Worm (Caenorhabditis elegans) whole organism, L4 larva: Measurements from ENCODE around the gene F58G1.2.
A peak's percentile ranks its signal among the peaks of the same experiment; 100 is the strongest.

Experiments
- D1046.2 ChIP-seq: fragments of 200-800 bp; sonication (Bioruptor generic); IDR thresholded peaks from 2 replicates; pipeline ENCODE4 v1.3.6; 2022; ENCODE audit warnings: missing genetic modification characterization, missing compliant biosample characterization
- F10B5.3 ChIP-seq: sonication (generic microtip); optimal IDR thresholded peaks from 2 replicates; lab custom pipeline; 2016; ENCODE audit warnings: mild to moderate bottlenecking, missing genetic modification characterization, missing compliant biosample characterization
- F37D6.2 ChIP-seq: sonication (generic microtip); optimal IDR thresholded peaks from 2 replicates; lab custom pipeline; 2016; ENCODE audit warnings: mild to moderate bottlenecking, missing genetic modification characterization, missing compliant biosample characterization
- F44E2.7 ChIP-seq: fragments of 200-800 bp; sonication (Bioruptor generic); IDR thresholded peaks from 2 replicates; pipeline ENCODE4 v2.1.2; 2022; ENCODE audit warnings: missing genetic modification characterization, missing compliant biosample characterization
- F49E8.2 ChIP-seq: sonication (generic microtip); optimal IDR thresholded peaks from 2 replicates; lab custom pipeline; 2016; ENCODE audit warnings: missing compliant biosample characterization, mild to moderate bottlenecking, missing genetic modification characterization, borderline replicate concordance
- Y48G9A.11 ChIP-seq: fragments of 200-800 bp; sonication (Bioruptor generic); IDR thresholded peaks from 2 replicates; pipeline ENCODE4 v1.3.6; 2022; ENCODE audit warnings: missing genetic modification reagents, missing genetic modification characterization, missing compliant biosample characterization
- aha-1 ChIP-seq: fragments of 150-350 bp; peaks from one replicate; lab custom pipeline; 2014; ENCODE audit warnings: missing biosample characterization, missing genetic modification characterization
- attf-4 ChIP-seq: sonication (generic microtip); optimal IDR thresholded peaks from 3 replicates; lab custom pipeline; 2017; ENCODE audit warnings: missing biosample characterization, missing genetic modification characterization
- ceh-28 ChIP-seq: fragments of 150-350 bp; optimal IDR thresholded peaks from 2 replicates; lab custom pipeline; 2014; ENCODE audit warnings: missing biosample characterization, missing genetic modification reagents, missing genetic modification characterization
- ceh-44 ChIP-seq: fragments of 200-800 bp; sonication (Bioruptor generic); IDR thresholded peaks from 2 replicates; pipeline ENCODE4 v1.3.6; 2022; ENCODE audit warnings: missing genetic modification reagents, missing genetic modification characterization, missing compliant biosample characterization
- ceh-82 ChIP-seq: sonication (generic microtip); optimal IDR thresholded peaks from 2 replicates; lab custom pipeline; 2017; ENCODE audit warnings: missing biosample characterization, missing genetic modification characterization
- daf-12 ChIP-seq: fragments of 150-350 bp; optimal IDR thresholded peaks from 2 replicates; lab custom pipeline; 2014; ENCODE audit warnings: missing biosample characterization, missing genetic modification reagents, missing genetic modification characterization
- dmd-6 ChIP-seq: fragments of 200-800 bp; sonication (Bioruptor generic); IDR thresholded peaks from 2 replicates; pipeline ENCODE4 v1.3.6; 2022; ENCODE audit warnings: missing genetic modification reagents, missing genetic modification characterization, missing compliant biosample characterization
- duxl-1 ChIP-seq: sonication (generic microtip); optimal IDR thresholded peaks from 2 replicates; lab custom pipeline; 2016; ENCODE audit warnings: mild to moderate bottlenecking, missing genetic modification characterization, moderate library complexity, missing compliant biosample characterization; ENCODE audit not compliant: poor library complexity
- fkh-10 ChIP-seq: fragments of 150-350 bp; optimal IDR thresholded peaks from 2 replicates; lab custom pipeline; 2014; ENCODE audit warnings: missing biosample characterization, missing genetic modification reagents, missing genetic modification characterization
- fos-1 ChIP-seq: fragments of 150-350 bp; optimal IDR thresholded peaks from 2 replicates; lab custom pipeline; 2014; ENCODE audit warnings: missing biosample characterization, missing genetic modification characterization
- gei-8 ChIP-seq: fragments of 200-800 bp; sonication (Bioruptor generic); optimal IDR thresholded peaks from 2 replicates; lab custom pipeline; 2018; ENCODE audit warnings: mild to moderate bottlenecking, missing genetic modification characterization, missing compliant biosample characterization
- hif-1 ChIP-seq, 2 experiments: sonication (generic microtip); optimal IDR thresholded peaks; 2 replicates each; lab custom pipeline; 2016 to 2017; ENCODE audit warnings: missing compliant biosample characterization in 2 of 2, missing genetic modification characterization in 2 of 2, missing genetic modification reagents in 2 of 2, missing genotype in 2 of 2, mild to moderate bottlenecking in 1 of 2
- hlh-11 ChIP-seq: fragments of 200-800 bp; sonication (Bioruptor generic); optimal IDR thresholded peaks from 2 replicates; lab custom pipeline; 2018; ENCODE audit warnings: mild to moderate bottlenecking, missing genetic modification characterization, missing compliant biosample characterization
- hmg-1.1 ChIP-seq: fragments of 200-800 bp; sonication (Bioruptor generic); IDR thresholded peaks from 2 replicates; pipeline ENCODE4 v1.3.6; 2022; ENCODE audit warnings: missing genetic modification reagents, missing genetic modification characterization, missing compliant biosample characterization
- lim-7 ChIP-seq: fragments of 200-800 bp; sonication (Bioruptor generic); IDR thresholded peaks from 2 replicates; pipeline ENCODE4 v1.3.6; 2022; ENCODE audit warnings: missing genetic modification characterization, missing compliant biosample characterization
- lin-38 ChIP-seq: fragments of 200-800 bp; sonication (Bioruptor generic); IDR thresholded peaks from 2 replicates; pipeline ENCODE4 v1.3.6; 2022; ENCODE audit warnings: missing genetic modification reagents, missing genetic modification characterization, missing compliant biosample characterization
- lsy-2 ChIP-seq, 2 experiments: fragments of 150-350 bp in 1 of 2; sonication (generic microtip) in 1 of 2; optimal IDR thresholded peaks; 2 replicates each; lab custom pipeline; 2014 to 2017; ENCODE audit warnings: missing biosample characterization in 2 of 2, missing genetic modification characterization in 2 of 2
- mes-2 ChIP-seq: sonication (generic microtip); optimal IDR thresholded peaks from 2 replicates; lab custom pipeline; 2016; ENCODE audit warnings: missing genotype, mild to moderate bottlenecking, missing genetic modification characterization, missing compliant biosample characterization; ENCODE audit not compliant: poor library complexity, severe bottlenecking
- mxl-3 ChIP-seq: fragments of 200-800 bp; sonication (Bioruptor generic); optimal IDR thresholded peaks from 2 replicates; lab custom pipeline; 2018; ENCODE audit warnings: mild to moderate bottlenecking, missing genetic modification characterization, missing compliant biosample characterization
- nhr-237 ChIP-seq: sonication (generic microtip); optimal IDR thresholded peaks from 2 replicates; lab custom pipeline; 2017; ENCODE audit warnings: missing biosample characterization, missing genetic modification characterization
- nhr-28 ChIP-seq: fragments of 150-350 bp; optimal IDR thresholded peaks from 2 replicates; lab custom pipeline; 2014; ENCODE audit warnings: missing biosample characterization, missing genetic modification characterization
- nhr-41 ChIP-seq: fragments of 200-800 bp; sonication (Bioruptor generic); IDR thresholded peaks from 2 replicates; pipeline ENCODE4 v1.3.6; 2022; ENCODE audit warnings: missing genetic modification reagents, missing genetic modification characterization, missing compliant biosample characterization
- nhr-48 ChIP-seq: sonication (generic microtip); optimal IDR thresholded peaks from 2 replicates; lab custom pipeline; 2016; ENCODE audit warnings: mild to moderate bottlenecking, missing genetic modification characterization, missing compliant biosample characterization
- nhr-77 ChIP-seq: fragments of 150-350 bp; optimal IDR thresholded peaks from 2 replicates; lab custom pipeline; 2014; ENCODE audit warnings: missing biosample characterization, missing genetic modification characterization
- pha-4 ChIP-seq, 2 experiments: fragments of 150-350 bp in 1 of 2; fragments of 200-800 bp in 1 of 2; sonication (Bioruptor generic) in 1 of 2; IDR thresholded peaks in 1 of 2; optimal IDR thresholded peaks in 1 of 2; 2 replicates each; pipeline versions ENCODE4 v1.3.6 to Lab custom; 2014 to 2022; ENCODE audit warnings: missing genetic modification characterization in 2 of 2, missing genetic modification reagents in 2 of 2, missing biosample characterization in 1 of 2, missing compliant biosample characterization in 1 of 2
- php-3 ChIP-seq: fragments of 200-800 bp; sonication (Bioruptor generic); IDR thresholded peaks from 2 replicates; pipeline ENCODE4 v1.3.6; 2022; ENCODE audit warnings: missing genetic modification reagents, missing genetic modification characterization, missing compliant biosample characterization
- pqm-1 ChIP-seq: sonication (generic microtip); optimal IDR thresholded peaks from 2 replicates; lab custom pipeline; 2017; ENCODE audit warnings: missing biosample characterization, missing genetic modification characterization
- sdz-12 ChIP-seq: fragments of 200-800 bp; sonication (Bioruptor generic); optimal IDR thresholded peaks from 2 replicates; lab custom pipeline; 2018; ENCODE audit warnings: mild to moderate bottlenecking, missing genetic modification characterization, missing compliant biosample characterization
- snpc-4 ChIP-seq: fragments of 150-350 bp; optimal IDR thresholded peaks from 2 replicates; lab custom pipeline; 2014; ENCODE audit warnings: missing biosample characterization, missing genetic modification characterization
- spr-1 ChIP-seq: sonication (generic microtip); optimal IDR thresholded peaks from 2 replicates; lab custom pipeline; 2016; ENCODE audit warnings: mild to moderate bottlenecking, missing genetic modification characterization, missing compliant biosample characterization
- spr-3 ChIP-seq: fragments of 200-800 bp; sonication (Bioruptor generic); optimal IDR thresholded peaks from 2 replicates; lab custom pipeline; 2018; ENCODE audit warnings: mild to moderate bottlenecking, missing genetic modification characterization, missing compliant biosample characterization
- tra-1 ChIP-seq: fragments of 200-800 bp; sonication (Bioruptor generic); IDR thresholded peaks from 2 replicates; pipeline ENCODE4 v1.3.6; 2022; ENCODE audit warnings: missing genetic modification reagents, missing genetic modification characterization, missing compliant biosample characterization
- unc-130 ChIP-seq: sonication (generic microtip); optimal IDR thresholded peaks from 2 replicates; lab custom pipeline; 2016; ENCODE audit warnings: missing genetic modification reagents, missing genetic modification characterization, missing compliant biosample characterization
- vab-7 ChIP-seq: fragments of 200-800 bp; sonication (Bioruptor generic); IDR thresholded peaks from 2 replicates; pipeline ENCODE4 v1.3.6; 2022; ENCODE audit warnings: missing genetic modification reagents, missing genetic modification characterization, missing compliant biosample characterization
- zag-1 ChIP-seq: fragments of 150-350 bp; optimal IDR thresholded peaks from 2 replicates; lab custom pipeline; 2014; ENCODE audit warnings: missing biosample characterization, missing genetic modification characterization
- zip-2 ChIP-seq: fragments of 150-350 bp; optimal IDR thresholded peaks from 2 replicates; lab custom pipeline; 2014; ENCODE audit warnings: missing biosample characterization, missing genetic modification characterization
- ztf-11 ChIP-seq: fragments of 150-350 bp; optimal IDR thresholded peaks from 2 replicates; lab custom pipeline; 2014; ENCODE audit warnings: missing biosample characterization, missing genetic modification characterization

F58G1.2 gene

ce11 chrII:12892407-12892806 lies 26.4 kb downstream of the F58G1.2 start (continued):
- TF ChIP-seq zag-1 (tag; lab: Kevin White, UChicago): no peak
- no peak for TF ChIP-seq F49E8.2
- TF ChIP-seq nhr-28: peak; percentile 74
- no peak for TF ChIP-seq lin-38
- TF ChIP-seq spr-3 (GFP tag; lab: Kevin White, UChicago): no peak
- no peak for TF ChIP-seq zip-2
- no peak for TF ChIP-seq pha-4 (GFP tag; IDR thresholded peaks at IDR 0.05; lab: Robert Waterston, UW)
- no peak for TF ChIP-seq pha-4 (tag; optimal IDR thresholded peaks at IDR 0.05; lab: Kevin White, UChicago)
- TF ChIP-seq nhr-41 (GFP tag; lab: Robert Waterston, UW): no peak
- TF ChIP-seq ceh-28: no peak
- peak; percentile 27 for TF ChIP-seq hlh-11 (tag; lab: Kevin White, UChicago)
- no peak for TF ChIP-seq daf-12 (tag; lab: Kevin White, UChicago)

- no peak for TF ChIP-seq F10B5.3 (tag; lab: Kevin White, UChicago)
- no peak for TF ChIP-seq ceh-44 (GFP tag; lab: Robert Waterston, UW)
- no peak for TF ChIP-seq spr-1 (tag; lab: Kevin White, UChicago)
- TF ChIP-seq lim-7 (GFP tag; lab: Robert Waterston, UW): no peak
- no peak for TF ChIP-seq pha-4 (GFP tag; IDR thresholded peaks at IDR 0.05; lab: Robert Waterston, UW)
- TF ChIP-seq pha-4 (tag; optimal IDR thresholded peaks at IDR 0.05; lab: Kevin White, UChicago): no peak
- no peak for TF ChIP-seq nhr-48 (tag; lab: Kevin White, UChicago)
- no peak for TF ChIP-seq gei-8 (GFP tag; lab: Kevin White, UChicago)
- no peak for TF ChIP-seq hif-1 (tag; optimal IDR thresholded peaks at IDR 0.05; lab: Kevin White, UChicago)
- TF ChIP-seq attf-4: no peak
- TF ChIP-seq vab-7 (GFP tag; lab: Robert Waterston, UW): no peak
- no peak for TF ChIP-seq fkh-10 (GFP tag; lab: Kevin White, UChicago)
- TF ChIP-seq duxl-1 (tag; lab: Kevin White, UChicago): no peak
- TF ChIP-seq mxl-3 (GFP tag; lab: Kevin White, UChicago): no peak
- no peak for TF ChIP-seq pqm-1 (tag; lab: Kevin White, UChicago)
- no peak for TF ChIP-seq hmg-1.1
Observed at ce11 chrII:12888471-12888870, 30.3 kb downstream of the F58G1.2 start, which contains the start of gene F35C5.3. Gene F35C5.3 (plus strand): TSS chrII:12888771.

ce11 chrII:12884972-12885371 lies 33.8 kb downstream of the F58G1.2 start, which contains the start of gene sra-14:
Gene sra-14 (plus strand): TSS chrII:12885272.
- no peak for TF ChIP-seq ceh-82
- TF ChIP-seq unc-130 (GFP tag; lab: Kevin White, UChicago): no peak
- no peak for TF ChIP-seq D1046.2 (GFP tag; lab: Robert Waterston, UW)
- no peak for TF ChIP-seq F44E2.7 (GFP tag; lab: Robert Waterston, UW)

ce11 chrII:12880406-12880805 lies 38.4 kb downstream of the F58G1.2 start, which contains the start of gene F35C5.1:
Gene F35C5.1 (plus strand): TSS chrII:12880804.
- TF ChIP-seq F49E8.2: peak; percentile 47
- TF ChIP-seq unc-130 (GFP tag; lab: Kevin White, UChicago): peak; percentile 12
- TF ChIP-seq fkh-10 (GFP tag; lab: Kevin White, UChicago): no peak
- TF ChIP-seq lin-38: peak; percentile 39
- TF ChIP-seq lsy-2 (tag; optimal IDR thresholded peaks at IDR 0.05; lab: Kevin White, UChicago): peak in 1 of 2 experiments; percentile 34
- TF ChIP-seq Y48G9A.11: peak; percentile 63

ce11 chrII:12879758-12880157 lies 39.1 kb downstream of the F58G1.2 start:
- TF ChIP-seq nhr-237: no peak
- TF ChIP-seq dmd-6: peak; percentile 78
- 0 out of 2 replicates have a peak, but pooled peaks have one; percentile 7 for TF ChIP-seq lin-38
- no peak for TF ChIP-seq sdz-12 (GFP tag; lab: Kevin White, UChicago)
- TF ChIP-seq aha-1 (tag; lab: Kevin White, UChicago): peak; percentile 18
- TF ChIP-seq F37D6.2 (tag; lab: Kevin White, UChicago): no peak
- no peak for TF ChIP-seq snpc-4 (tag; lab: Kevin White, UChicago)
- TF ChIP-seq php-3: peak; percentile 67
- TF ChIP-seq mxl-3 (GFP tag; lab: Kevin White, UChicago): no peak
- TF ChIP-seq hif-1 (tag; optimal IDR thresholded peaks at IDR 0.05; lab: Kevin White, UChicago): peak in 1 of 2 experiments; percentile 13
- TF ChIP-seq ztf-11: no peak
- TF ChIP-seq tra-1 (GFP tag; lab: Robert Waterston, UW): 0 out of 2 replicates have a peak, but pooled peaks have one; percentile 48
- TF ChIP-seq nhr-77 (tag; lab: Kevin White, UChicago): no peak
- no peak for TF ChIP-seq gei-8 (GFP tag; lab: Kevin White, UChicago)
- TF ChIP-seq hlh-11 (tag; lab: Kevin White, UChicago): peak; percentile 73
- no peak for TF ChIP-seq fos-1 (tag; lab: Kevin White, UChicago)
- TF ChIP-seq attf-4: no peak
- no peak for TF ChIP-seq mes-2 (tag; lab: Kevin White, UChicago)
